Worm (Caenorhabditis elegans) whole organism, L4 larva: Measurements from ENCODE around the gene F35D2.3.

Experiments used
- Y105C5A.15 ChIP-seq: fragments of 200-800 bp; sonication (Bioruptor generic); IDR thresholded peaks from 2 replicates; pipeline ENCODE4 v1.3.6; 2022; ENCODE audit warnings: missing genetic modification characterization, missing compliant biosample characterization
- hlh-30 ChIP-seq: sonication (generic microtip); optimal IDR thresholded peaks from 2 replicates; lab custom pipeline; 2017; ENCODE audit warnings: antibody characterized with exemption, mild to moderate bottlenecking, missing genetic modification characterization, missing compliant biosample characterization; ENCODE audit not compliant: insufficient read depth
- lir-3 ChIP-seq: sonication (generic microtip); optimal IDR thresholded peaks from 2 replicates; lab custom pipeline; 2016; ENCODE audit warnings: mild to moderate bottlenecking, missing genetic modification characterization, missing compliant biosample characterization
- nhr-111 ChIP-seq: fragments of 200-800 bp; sonication (Bioruptor generic); optimal IDR thresholded peaks from 2 replicates; lab custom pipeline; 2018; ENCODE audit warnings: mild to moderate bottlenecking, missing genetic modification characterization, missing compliant biosample characterization
- nhr-237 ChIP-seq: sonication (generic microtip); optimal IDR thresholded peaks from 2 replicates; lab custom pipeline; 2017; ENCODE audit warnings: missing biosample characterization, missing genetic modification characterization
- nhr-28 ChIP-seq: fragments of 150-350 bp; optimal IDR thresholded peaks from 2 replicates; lab custom pipeline; 2014; ENCODE audit warnings: missing biosample characterization, missing genetic modification characterization
- nhr-48 ChIP-seq: sonication (generic microtip); optimal IDR thresholded peaks from 2 replicates; lab custom pipeline; 2016; ENCODE audit warnings: mild to moderate bottlenecking, missing genetic modification characterization, missing compliant biosample characterization
- nhr-77 ChIP-seq: fragments of 150-350 bp; optimal IDR thresholded peaks from 2 replicates; lab custom pipeline; 2014; ENCODE audit warnings: missing biosample characterization, missing genetic modification characterization
- skn-1 ChIP-seq: fragments of 150-350 bp; optimal IDR thresholded peaks from 2 replicates; lab custom pipeline; 2014; ENCODE audit warnings: missing biosample characterization, missing genetic modification characterization
- ztf-7 ChIP-seq: fragments of 150-350 bp; optimal IDR thresholded peaks from 2 replicates; lab custom pipeline; 2014; ENCODE audit warnings: missing biosample characterization, missing genetic modification characterization

- TF ChIP-seq nhr-28 (no peak), nhr-77 (no peak), nhr-111 (GFP tag; lab: Kevin White, UChicago) (no peak), Y105C5A.15 (no peak), nhr-237 (no peak), skn-1 (tag; lab: Kevin White, UChicago) (no peak), nhr-48 (tag; lab: Kevin White, UChicago) (no peak), ztf-7 (no peak), hlh-30 (no peak), lir-3 (tag; lab: Kevin White, UChicago) (no peak)
Measured at ce11 chrII:7523281-7523680, 47.1 kb upstream of the F35D2.3 start, which contains the start of gene ZK1290.15.
